Worm (Caenorhabditis elegans): ENCODE data around the gene F08F8.7.

Gene F08F8.7

DNA sequence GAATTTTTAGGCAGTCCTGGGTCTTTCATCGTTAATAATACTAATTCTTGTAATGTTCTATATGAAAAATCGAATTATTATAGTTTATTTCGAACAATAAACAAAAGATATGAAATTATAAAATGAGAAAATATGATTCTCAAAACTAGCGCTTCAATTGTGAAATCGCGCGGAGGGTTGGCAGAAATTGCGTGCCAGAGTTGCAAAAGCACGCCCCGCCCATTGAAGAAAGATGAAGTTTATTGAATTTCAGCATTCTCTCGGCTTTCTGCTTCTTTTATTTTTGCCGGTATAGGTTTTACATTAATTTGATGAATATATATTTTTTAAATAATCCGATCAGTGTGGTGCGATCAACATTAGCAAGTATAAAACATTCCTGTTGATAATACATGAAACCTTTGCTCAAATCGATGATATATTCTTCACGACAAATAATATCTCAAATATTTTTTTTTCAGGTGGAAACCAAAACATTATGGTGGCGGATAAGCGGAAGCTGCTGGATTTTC is 12.1 kb upstream of the F08F8.7 start, which contains the start of the genes eco-1 and hmgr-1:
Gene eco-1, minus strand, starts transcription at position 59 of the 512 bp plus-strand sequence.
Gene hmgr-1, plus strand, starts transcription at position 462 of the 512 bp plus-strand sequence.
- TF ChIP-seq nhr-67 (tag; optimal IDR thresholded peaks at IDR 0.05) (no peak), egl-5 (tag; optimal IDR thresholded peaks at IDR 0.05) (no peak), ceh-9 (tag; optimal IDR thresholded peaks at IDR 0.05) (no peak), nfya-1 (tag; optimal IDR thresholded peaks at IDR 0.05; ENCODE audit: insufficient read depth) (peak; percentile 55), fos-1 (tag; optimal IDR thresholded peaks at IDR 0.05) (no peak), pqm-1 (tag; optimal IDR thresholded peaks at IDR 0.05) (no peak), elt-2 (tag; optimal IDR thresholded peaks at IDR 0.05) (no peak), nhr-11 (tag; optimal IDR thresholded peaks at IDR 0.05) (no peak), ceh-82 (tag; optimal IDR thresholded peaks at IDR 0.05) (no peak), hmg-11 (tag; optimal IDR thresholded peaks at IDR 0.05) (peak; percentile 52), unc-39 (tag; optimal IDR thresholded peaks at IDR 0.05) (no peak), ZK546.5 (tag; optimal IDR thresholded peaks at IDR 0.05) (no peak), pha-4 (tag; optimal IDR thresholded peaks at IDR 0.05) (no peak), daf-12 (tag; optimal IDR thresholded peaks at IDR 0.05) (no peak), jun-1 (tag; optimal IDR thresholded peaks at IDR 0.05) (no peak), nhr-76 (tag; optimal IDR thresholded peaks at IDR 0.05) (no peak), aly-2 (tag; optimal IDR thresholded peaks at IDR 0.05) (no peak), lin-15B (tag; optimal IDR thresholded peaks at IDR 0.05) (peak; percentile 35), lin-39 (tag; optimal IDR thresholded peaks at IDR 0.05) (peak; percentile 41), snpc-4 (tag; optimal IDR thresholded peaks at IDR 0.05) (peak; percentile 4), nhr-77 (tag; optimal IDR thresholded peaks at IDR 0.05) (no peak), nhr-43 (tag; optimal IDR thresholded peaks at IDR 0.05; ENCODE audit: poor library complexity, severe bottlenecking) (peak; percentile 26), ztf-4 (tag; optimal IDR thresholded peaks at IDR 0.05) (no peak), elt-3 (tag; optimal IDR thresholded peaks at IDR 0.05) (no peak), nhr-23 (tag; optimal IDR thresholded peaks at IDR 0.05) (peak; percentile 13)

- TF ChIP-seq lin-15B (tag; optimal IDR thresholded peaks at IDR 0.05): no peak
- no peak for TF ChIP-seq nhr-23 (tag; optimal IDR thresholded peaks at IDR 0.05)
- peak; percentile 8 for TF ChIP-seq nfya-1 (tag; optimal IDR thresholded peaks at IDR 0.05; ENCODE audit: insufficient read depth)
- no peak for TF ChIP-seq aly-2 (tag; optimal IDR thresholded peaks at IDR 0.05)
- TF ChIP-seq sea-2 (GFP tag; optimal IDR thresholded peaks at IDR 0.05): no peak
- TF ChIP-seq unc-62 (GFP tag; optimal IDR thresholded peaks at IDR 0.05): no peak
- TF ChIP-seq unc-39 (tag; optimal IDR thresholded peaks at IDR 0.05): no peak
- TF ChIP-seq pha-4 (tag; optimal IDR thresholded peaks at IDR 0.05): peak; percentile 82
- no peak for TF ChIP-seq fkh-2 (tag; optimal IDR thresholded peaks at IDR 0.05)
- TF ChIP-seq ZK546.5 (tag; optimal IDR thresholded peaks at IDR 0.05): no peak
- no peak for TF ChIP-seq ztf-11 (tag; optimal IDR thresholded peaks at IDR 0.05)
- no peak for TF ChIP-seq mdl-1 (tag; optimal IDR thresholded peaks at IDR 0.05)
- no peak for TF ChIP-seq ceh-82 (tag; optimal IDR thresholded peaks at IDR 0.05)
- TF ChIP-seq egl-5 (tag; optimal IDR thresholded peaks at IDR 0.05): no peak
- no peak for TF ChIP-seq R02D3.7 (tag; optimal IDR thresholded peaks at IDR 0.05)
- TF ChIP-seq zag-1 (tag; optimal IDR thresholded peaks at IDR 0.05): no peak
- no peak for TF ChIP-seq snpc-4 (tag; optimal IDR thresholded peaks at IDR 0.05)
Observed at ce11 chrIII:7358627-7359026, 11.7 kb upstream of the F08F8.7 start.

- TF ChIP-seq nhr-25 (tag; optimal IDR thresholded peaks at IDR 0.05) (peak; percentile 18), snpc-4 (tag; optimal IDR thresholded peaks at IDR 0.05) (peak; percentile 47), jun-1 (tag; optimal IDR thresholded peaks at IDR 0.05) (no peak), skn-1 (tag; optimal IDR thresholded peaks at IDR 0.05) (no peak), ama-1 (optimal IDR thresholded peaks at IDR 0.05) (no peak), nhr-12 (tag; optimal IDR thresholded peaks at IDR 0.05) (no peak), nfya-1 (tag; optimal IDR thresholded peaks at IDR 0.05; ENCODE audit: insufficient read depth) (peak; percentile 33), ceh-28 (tag; optimal IDR thresholded peaks at IDR 0.05) (no peak), unc-62 (GFP tag; optimal IDR thresholded peaks at IDR 0.05) (no peak), pha-4 (tag; optimal IDR thresholded peaks at IDR 0.05) (peak; percentile 63), nhr-28 (tag; optimal IDR thresholded peaks at IDR 0.05) (no peak), ceh-82 (tag; optimal IDR thresholded peaks at IDR 0.05) (no peak), aly-2 (tag; optimal IDR thresholded peaks at IDR 0.05) (no peak), nhr-237 (tag; optimal IDR thresholded peaks at IDR 0.05) (no peak), egl-5 (tag; optimal IDR thresholded peaks at IDR 0.05) (peak; percentile 35), hmg-11 (tag; optimal IDR thresholded peaks at IDR 0.05) (peak; percentile 27), lsy-12 (tag; optimal IDR thresholded peaks at IDR 0.05) (no peak)
Observed at ce11 chrIII:7357356-7357755, 10.4 kb upstream of the F08F8.7 start, which contains the start of gene F08F8.10. Gene F08F8.10, minus strand, starts transcription at chrIII:7357393.
